Worm (Caenorhabditis elegans): ENCODE results near the gene C29H12.2.

C29H12.2 gene

DNA sequence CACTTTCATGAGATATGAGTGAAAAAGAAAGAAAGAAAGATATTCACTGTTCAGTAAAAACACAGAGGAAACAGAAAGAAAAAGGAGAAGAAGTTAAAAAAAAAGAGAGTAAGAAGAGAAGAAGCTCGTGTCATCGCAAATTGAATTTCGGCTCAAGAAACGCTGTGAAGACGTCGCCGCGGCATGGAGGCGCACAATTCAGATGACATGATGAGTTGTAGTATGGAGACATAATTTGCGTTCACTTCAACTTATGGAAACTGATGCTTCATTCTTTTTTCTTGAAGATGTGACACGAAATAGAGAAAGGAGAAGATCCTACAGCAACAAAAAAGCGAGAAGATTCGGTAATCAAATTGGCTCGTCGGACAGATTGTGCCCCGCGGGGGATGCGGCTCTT lies 24.8 kb downstream of the C29H12.2 start:
- TF ChIP-seq lsy-2 (tag; optimal IDR thresholded peaks at IDR 0.05), result peak in 1 of 2 experiments; percentile 21
- TF ChIP-seq elt-1 (tag; optimal IDR thresholded peaks at IDR 0.05), result no peak
- no peak for TF ChIP-seq fos-1 (tag; optimal IDR thresholded peaks at IDR 0.05)
- no peak for TF ChIP-seq nhr-237 (tag; optimal IDR thresholded peaks at IDR 0.05)
- TF ChIP-seq zag-1 (tag; optimal IDR thresholded peaks at IDR 0.05), result peak; percentile 14
- TF ChIP-seq nhr-6 (tag; optimal IDR thresholded peaks at IDR 0.05), result no peak
- no peak for TF ChIP-seq ceh-82 (tag; optimal IDR thresholded peaks at IDR 0.05)
- no peak for TF ChIP-seq nhr-23 (tag; optimal IDR thresholded peaks at IDR 0.05)
- TF ChIP-seq sma-9 (GFP tag; optimal IDR thresholded peaks at IDR 0.05), result peak; percentile 33
- TF ChIP-seq sma-9 (tag; optimal IDR thresholded peaks at IDR 0.05), result no peak
- no peak for TF ChIP-seq ztf-11 (tag; optimal IDR thresholded peaks at IDR 0.05)

- TF ChIP-seq lsy-2 (tag; optimal IDR thresholded peaks at IDR 0.05) (peak in 1 of 2 experiments; percentile 0), C34F6.9 (tag; optimal IDR thresholded peaks at IDR 0.05) (no peak)
These were observed 25.8 kb downstream of the C29H12.2 start for ce11 chrII:6149434-6149833.

- no peak for TF ChIP-seq nhr-10 (tag; optimal IDR thresholded peaks at IDR 0.05)
- TF ChIP-seq sem-4 (tag; optimal IDR thresholded peaks at IDR 0.05), result no peak
- no peak for TF ChIP-seq peb-1 (tag; optimal IDR thresholded peaks at IDR 0.05)
- no peak for TF ChIP-seq fos-1 (tag; optimal IDR thresholded peaks at IDR 0.05)
- TF ChIP-seq nhr-129 (tag; optimal IDR thresholded peaks at IDR 0.05), result no peak
- no peak for TF ChIP-seq Y55F3AM.14 (GFP tag; optimal IDR thresholded peaks at IDR 0.05)
- TF ChIP-seq mbf-1 (tag; optimal IDR thresholded peaks at IDR 0.05), result no peak
- TF ChIP-seq mab-5 (tag; optimal IDR thresholded peaks at IDR 0.05), result no peak
- TF ChIP-seq lin-13 (GFP tag; optimal IDR thresholded peaks at IDR 0.05), result no peak
These were observed 34.5 kb downstream of the C29H12.2 start for ce11 chrII:6158111-6158510.

DNA sequence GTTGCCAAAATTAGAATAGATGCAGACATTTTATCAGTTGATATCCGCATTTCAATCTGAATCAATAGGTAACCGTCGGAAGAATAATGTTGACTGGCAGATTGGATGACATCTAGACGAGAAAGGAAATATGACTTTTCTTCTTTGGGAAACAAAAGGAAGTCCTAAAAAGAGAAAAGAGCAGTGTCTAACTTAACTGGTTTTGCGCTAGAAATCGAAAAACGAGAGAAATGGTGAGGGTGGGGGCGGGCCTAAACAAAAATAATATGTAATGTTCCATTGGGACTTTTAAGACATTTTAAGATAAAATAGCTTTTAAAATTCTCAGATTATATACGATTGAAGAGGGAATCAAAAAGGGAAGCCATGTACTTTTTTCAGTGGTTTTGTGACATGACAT lies 37.4 kb downstream of the C29H12.2 start, which contains the start of gene exp-1:
Gene exp-1, minus strand, starts transcription at position 101 of the 400 bp plus-strand sequence.
- TF ChIP-seq zag-1 (tag; optimal IDR thresholded peaks at IDR 0.05), result no peak
- TF ChIP-seq ztf-11 (tag; optimal IDR thresholded peaks at IDR 0.05), result no peak
- no peak for TF ChIP-seq ztf-4 (tag; optimal IDR thresholded peaks at IDR 0.05)
- no peak for TF ChIP-seq ceh-82 (tag; optimal IDR thresholded peaks at IDR 0.05)
- no peak for TF ChIP-seq nhr-77 (tag; optimal IDR thresholded peaks at IDR 0.05)
- TF ChIP-seq nhr-12 (tag; optimal IDR thresholded peaks at IDR 0.05), result no peak

- TF ChIP-seq elt-1 (tag; optimal IDR thresholded peaks at IDR 0.05), result no peak
- no peak for TF ChIP-seq skn-1 (tag; optimal IDR thresholded peaks at IDR 0.05)
- no peak for TF ChIP-seq unc-55 (GFP tag; optimal IDR thresholded peaks at IDR 0.05)
- TF ChIP-seq unc-62 (GFP tag; optimal IDR thresholded peaks at IDR 0.05), result no peak
- TF ChIP-seq alr-1 (tag; optimal IDR thresholded peaks at IDR 0.05), result no peak
- no peak for TF ChIP-seq mab-5 (tag; optimal IDR thresholded peaks at IDR 0.05)
- no peak for TF ChIP-seq R02D3.7 (tag; optimal IDR thresholded peaks at IDR 0.05)
- TF ChIP-seq elt-3 (tag; optimal IDR thresholded peaks at IDR 0.05), result no peak
- no peak for TF ChIP-seq nhr-10 (tag; optimal IDR thresholded peaks at IDR 0.05)
- no peak for TF ChIP-seq crh-2 (tag; optimal IDR thresholded peaks at IDR 0.05)
- TF ChIP-seq nhr-237 (tag; optimal IDR thresholded peaks at IDR 0.05), result no peak
- no peak for TF ChIP-seq ztf-4 (tag; optimal IDR thresholded peaks at IDR 0.05)
- TF ChIP-seq F13H6.1 (tag; optimal IDR thresholded peaks at IDR 0.05), result no peak
- no peak for TF ChIP-seq ztf-11 (tag; optimal IDR thresholded peaks at IDR 0.05)
- TF ChIP-seq nhr-23 (tag; optimal IDR thresholded peaks at IDR 0.05), result no peak
- TF ChIP-seq mbf-1 (tag; optimal IDR thresholded peaks at IDR 0.05), result no peak
- no peak for TF ChIP-seq sma-3 (GFP tag; optimal IDR thresholded peaks at IDR 0.05)
These were observed 41.5 kb downstream of the C29H12.2 start for ce11 chrII:6165152-6165551.

DNA sequence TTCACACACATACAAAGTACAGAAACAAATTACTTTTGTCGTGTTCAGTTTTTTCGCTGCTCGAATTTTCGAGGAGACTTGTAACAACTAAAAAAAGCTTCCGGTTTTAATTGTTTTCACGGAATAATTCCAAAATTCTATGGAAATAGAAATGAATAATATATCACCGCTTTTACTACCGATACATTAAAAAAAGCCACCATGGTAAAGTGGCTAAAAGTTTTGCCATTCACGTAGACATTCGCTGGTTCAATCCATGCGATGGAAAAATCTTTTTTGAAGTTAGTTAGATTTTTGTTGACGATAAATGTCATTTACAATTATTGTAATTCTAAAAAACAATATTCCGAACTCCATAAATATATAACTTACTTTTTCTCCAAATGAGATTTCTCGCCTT lies 45.1 kb downstream of the C29H12.2 start:
- TF ChIP-seq unc-62 (GFP tag; optimal IDR thresholded peaks at IDR 0.05), result no peak
- no peak for TF ChIP-seq alr-1 (tag; optimal IDR thresholded peaks at IDR 0.05)
- TF ChIP-seq unc-55 (GFP tag; optimal IDR thresholded peaks at IDR 0.05), result no peak

DNA sequence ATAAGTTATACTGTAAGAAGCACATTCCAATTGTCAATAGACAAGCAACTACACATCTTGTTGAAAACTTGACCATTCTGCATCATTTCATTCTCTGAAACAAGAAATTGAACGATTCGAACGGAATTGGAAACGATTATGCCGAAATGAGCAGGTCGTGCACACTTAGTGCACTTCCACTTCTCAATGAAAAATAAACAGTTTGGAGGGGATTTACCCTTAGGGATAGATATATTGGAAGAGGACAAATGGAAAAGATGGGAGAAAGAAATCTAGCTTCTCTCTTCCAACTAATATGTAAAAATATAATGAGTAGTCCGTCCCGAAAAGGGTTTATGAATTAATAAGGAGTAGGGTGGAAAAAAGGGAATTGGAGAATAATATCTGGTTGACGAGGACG lies 45.5 kb downstream of the C29H12.2 start, which contains the start of gene hst-3.1:
Gene hst-3.1, minus strand, starts transcription at position 101 of the 400 bp plus-strand sequence.
- no peak for TF ChIP-seq ama-1 (optimal IDR thresholded peaks at IDR 0.05)
- TF ChIP-seq mab-5 (tag; optimal IDR thresholded peaks at IDR 0.05), result no peak
- no peak for TF ChIP-seq nhr-6 (tag; optimal IDR thresholded peaks at IDR 0.05)
- no peak for TF ChIP-seq nhr-237 (tag; optimal IDR thresholded peaks at IDR 0.05)
- TF ChIP-seq F13H6.1 (tag; optimal IDR thresholded peaks at IDR 0.05), result no peak
- no peak for TF ChIP-seq ceh-16 (tag; optimal IDR thresholded peaks at IDR 0.05)
- TF ChIP-seq gmeb-1 (tag; optimal IDR thresholded peaks at IDR 0.05), result no peak
- TF ChIP-seq peb-1 (tag; optimal IDR thresholded peaks at IDR 0.05), result no peak
- no peak for TF ChIP-seq mbf-1 (tag; optimal IDR thresholded peaks at IDR 0.05)
- TF ChIP-seq Y55F3AM.14 (GFP tag; optimal IDR thresholded peaks at IDR 0.05), result no peak
- TF ChIP-seq ztf-1 (GFP tag; conservative IDR thresholded peaks at IDR 0.05), result no peak
- TF ChIP-seq skn-1 (tag; optimal IDR thresholded peaks at IDR 0.05), result no peak
- TF ChIP-seq unc-62 (GFP tag; optimal IDR thresholded peaks at IDR 0.05), result no peak
- no peak for TF ChIP-seq C34F6.9 (tag; optimal IDR thresholded peaks at IDR 0.05)
- TF ChIP-seq unc-55 (GFP tag; optimal IDR thresholded peaks at IDR 0.05), result no peak
- no peak for TF ChIP-seq zag-1 (tag; optimal IDR thresholded peaks at IDR 0.05)
- TF ChIP-seq R02D3.7 (tag; optimal IDR thresholded peaks at IDR 0.05), result no peak
- no peak for TF ChIP-seq snpc-4 (tag; optimal IDR thresholded peaks at IDR 0.05)
- TF ChIP-seq nhr-10 (tag; optimal IDR thresholded peaks at IDR 0.05), result no peak

Measured in whole organism, L2 larva.